Worm (Caenorhabditis elegans): ENCODE results near the gene C30G12.4.

C30G12.4 gene

DNA sequence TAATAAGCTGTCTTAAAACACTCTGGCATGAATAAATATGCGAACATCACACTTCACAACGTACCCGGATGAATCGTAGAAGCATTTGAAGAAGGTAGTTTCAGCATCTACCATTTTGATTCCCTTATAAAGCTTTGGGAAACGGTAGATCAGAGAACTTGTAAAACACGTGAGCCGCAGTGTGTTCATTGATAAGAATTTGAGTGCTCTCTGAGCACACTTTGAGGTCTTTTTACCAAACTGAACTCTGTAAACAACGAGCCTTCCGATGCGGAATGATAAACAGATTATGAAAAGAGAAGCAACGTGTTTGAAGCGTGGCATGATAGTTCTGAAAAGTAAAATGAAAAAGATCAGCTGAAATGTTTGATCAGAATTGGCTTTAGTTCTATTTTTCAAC, 23.7 kb upstream of the C30G12.4 start, which contains the start of gene aqp-1:
TSS of gene aqp-1 (minus strand) at position 102 of the 400 bp plus-strand sequence.
- TF ChIP-seq tab-1 (GFP tag; IDR thresholded peaks at IDR 0.05) (no peak), klf-2 (GFP tag; conservative IDR thresholded peaks at IDR 0.05) (no peak), T22C8.4 (GFP tag; IDR thresholded peaks at IDR 0.05) (no peak), cog-1 (tag; optimal IDR thresholded peaks at IDR 0.05) (no peak), med-1 (GFP tag; optimal IDR thresholded peaks at IDR 0.05; ENCODE audit: insufficient read depth) (no peak), ztf-23 (GFP tag; IDR thresholded peaks at IDR 0.05) (no peak), ztf-29 (GFP tag; IDR thresholded peaks at IDR 0.05) (no peak), ref-1 (GFP tag; conservative IDR thresholded peaks at IDR 0.05) (no peak), flt-1 (GFP tag; IDR thresholded peaks at IDR 0.05) (no peak)

DNA sequence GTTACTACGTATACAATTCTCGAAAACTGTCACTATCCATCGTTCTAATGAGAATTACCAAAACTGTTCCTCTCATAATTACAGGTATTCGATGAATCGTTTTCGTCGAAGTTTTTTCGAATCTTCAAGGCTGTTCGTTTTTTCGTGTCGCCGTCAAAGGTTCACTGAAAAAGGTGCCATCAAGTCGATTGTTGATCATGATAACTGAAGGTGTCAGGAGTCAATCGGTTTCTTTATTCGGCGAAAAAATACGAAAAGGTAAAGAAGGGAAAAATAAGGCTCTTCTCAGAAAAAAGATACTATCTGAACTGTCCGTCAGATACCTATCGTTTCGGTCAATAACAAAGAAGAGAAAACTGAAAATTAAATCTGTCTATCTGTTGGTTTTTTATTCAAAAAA, 23.2 kb upstream of the C30G12.4 start:
- TF ChIP-seq ztf-23 (GFP tag; IDR thresholded peaks at IDR 0.05) (no peak), cog-1 (tag; optimal IDR thresholded peaks at IDR 0.05) (no peak), ztf-29 (GFP tag; IDR thresholded peaks at IDR 0.05) (no peak), tab-1 (GFP tag; IDR thresholded peaks at IDR 0.05) (no peak), med-1 (GFP tag; optimal IDR thresholded peaks at IDR 0.05; ENCODE audit: insufficient read depth) (no peak), ref-1 (GFP tag; conservative IDR thresholded peaks at IDR 0.05) (no peak), flt-1 (GFP tag; IDR thresholded peaks at IDR 0.05) (no peak), T22C8.4 (GFP tag; IDR thresholded peaks at IDR 0.05) (no peak), klf-2 (GFP tag; conservative IDR thresholded peaks at IDR 0.05) (no peak)

DNA sequence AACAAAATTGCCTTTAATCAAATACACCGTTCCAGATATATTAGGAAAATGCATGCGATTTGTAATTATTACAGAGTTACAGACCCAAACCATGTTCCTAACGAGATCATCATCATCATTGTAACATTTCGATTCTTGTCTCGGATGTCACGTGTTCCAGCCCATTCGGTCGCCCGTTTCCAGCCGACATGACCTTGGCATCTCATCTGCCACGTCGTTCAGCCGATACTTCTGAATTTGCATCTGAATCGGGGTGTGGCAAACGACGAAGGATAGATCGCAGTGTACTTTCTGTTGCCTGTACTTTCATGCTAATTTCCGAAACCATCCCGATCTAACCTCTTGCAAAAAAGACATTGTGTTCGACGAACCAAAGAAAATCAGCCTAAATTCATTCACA, 22.2 kb upstream of the C30G12.4 start:
- TF ChIP-seq tab-1 (GFP tag; IDR thresholded peaks at IDR 0.05), result no peak
- TF ChIP-seq ztf-23 (GFP tag; IDR thresholded peaks at IDR 0.05), result no peak
- no peak for TF ChIP-seq ref-1 (GFP tag; conservative IDR thresholded peaks at IDR 0.05)
- TF ChIP-seq flt-1 (GFP tag; IDR thresholded peaks at IDR 0.05), result no peak
- no peak for TF ChIP-seq cog-1 (tag; optimal IDR thresholded peaks at IDR 0.05)
- TF ChIP-seq klf-2 (GFP tag; conservative IDR thresholded peaks at IDR 0.05), result no peak
- TF ChIP-seq T22C8.4 (GFP tag; IDR thresholded peaks at IDR 0.05), result no peak
- no peak for TF ChIP-seq ztf-29 (GFP tag; IDR thresholded peaks at IDR 0.05)
- TF ChIP-seq med-1 (GFP tag; optimal IDR thresholded peaks at IDR 0.05; ENCODE audit: insufficient read depth), result no peak

DNA sequence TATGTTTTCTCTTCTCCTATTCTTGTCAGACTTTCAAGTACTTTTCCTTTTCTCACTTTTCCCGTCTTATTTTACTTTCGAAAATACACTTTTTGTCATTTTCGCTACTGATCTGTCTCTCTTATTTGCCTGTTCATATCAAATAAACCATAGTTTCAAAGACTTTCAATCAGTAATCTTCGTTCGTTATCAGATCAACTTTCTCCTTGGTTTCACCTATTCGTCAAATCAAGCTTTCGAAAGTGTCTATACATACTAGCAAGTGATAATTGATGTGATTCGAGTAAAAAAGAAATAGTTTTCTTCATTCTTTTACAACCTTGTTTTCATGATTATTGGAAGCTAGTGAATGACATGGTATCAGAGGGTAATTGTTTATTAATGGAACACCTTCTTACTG, 19.2 kb upstream of the C30G12.4 start:
- TF ChIP-seq cog-1 (tag; optimal IDR thresholded peaks at IDR 0.05), result no peak
- TF ChIP-seq ref-1 (GFP tag; conservative IDR thresholded peaks at IDR 0.05), result no peak
- no peak for TF ChIP-seq ztf-29 (GFP tag; IDR thresholded peaks at IDR 0.05)
- TF ChIP-seq klf-2 (GFP tag; conservative IDR thresholded peaks at IDR 0.05), result no peak

DNA sequence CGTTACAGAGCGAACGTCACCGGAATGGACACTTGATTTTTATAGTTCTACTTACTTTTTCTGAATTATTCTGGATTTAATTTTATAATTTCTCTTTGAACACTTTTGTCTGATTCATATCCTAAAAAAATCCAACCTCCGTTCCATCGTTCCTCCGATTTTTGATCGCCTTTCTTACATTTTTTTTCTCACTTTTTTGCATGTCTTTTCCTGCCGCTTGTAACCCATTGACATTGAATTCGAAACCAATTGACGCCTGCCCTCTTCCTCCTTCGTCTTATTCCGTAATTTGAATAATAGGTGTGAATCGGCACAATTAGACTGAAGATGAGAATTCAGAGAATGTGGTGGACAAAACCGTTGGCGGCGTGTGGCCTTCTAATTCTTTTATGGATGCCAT, 16.4 kb upstream of the C30G12.4 start, which contains the start of gene skpo-3:
TSS of gene skpo-3 (plus strand) at position 301 of the 400 bp plus-strand sequence.
- TF ChIP-seq klf-2 (GFP tag; conservative IDR thresholded peaks at IDR 0.05) (no peak), med-1 (GFP tag; optimal IDR thresholded peaks at IDR 0.05; ENCODE audit: insufficient read depth) (no peak), cog-1 (tag; optimal IDR thresholded peaks at IDR 0.05) (no peak), ztf-23 (GFP tag; IDR thresholded peaks at IDR 0.05) (no peak), tab-1 (GFP tag; IDR thresholded peaks at IDR 0.05) (no peak), flt-1 (GFP tag; IDR thresholded peaks at IDR 0.05) (no peak), ztf-29 (GFP tag; IDR thresholded peaks at IDR 0.05) (no peak), T22C8.4 (GFP tag; IDR thresholded peaks at IDR 0.05) (no peak), ref-1 (GFP tag; conservative IDR thresholded peaks at IDR 0.05) (no peak)

DNA sequence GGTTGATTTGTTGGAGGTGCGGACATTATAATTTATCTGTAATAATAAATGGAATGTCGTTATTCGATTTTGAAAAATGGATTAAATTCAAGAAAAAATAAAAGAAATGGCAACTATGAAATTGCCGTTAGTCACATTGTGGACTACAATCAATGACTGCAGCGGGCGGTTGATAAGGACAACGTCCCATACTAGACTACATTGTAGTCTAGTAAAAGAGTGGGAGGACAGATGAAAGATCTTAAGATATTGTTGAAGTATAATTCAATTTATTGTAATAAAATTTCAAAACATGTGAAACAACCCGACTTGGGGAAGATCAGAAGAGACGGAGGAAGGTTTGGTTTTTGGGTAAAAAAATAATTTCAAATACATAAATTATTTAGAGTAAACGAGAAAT, 10.0 kb upstream of the C30G12.4 start, which contains the start of the genes prx-13 and ada-2:
TSS of gene prx-13 (minus strand) at position 38 of the 400 bp plus-strand sequence.
TSS of gene ada-2 (plus strand) at position 282 of the 400 bp plus-strand sequence.
- TF ChIP-seq klf-2 (GFP tag; conservative IDR thresholded peaks at IDR 0.05), result no peak

DNA sequence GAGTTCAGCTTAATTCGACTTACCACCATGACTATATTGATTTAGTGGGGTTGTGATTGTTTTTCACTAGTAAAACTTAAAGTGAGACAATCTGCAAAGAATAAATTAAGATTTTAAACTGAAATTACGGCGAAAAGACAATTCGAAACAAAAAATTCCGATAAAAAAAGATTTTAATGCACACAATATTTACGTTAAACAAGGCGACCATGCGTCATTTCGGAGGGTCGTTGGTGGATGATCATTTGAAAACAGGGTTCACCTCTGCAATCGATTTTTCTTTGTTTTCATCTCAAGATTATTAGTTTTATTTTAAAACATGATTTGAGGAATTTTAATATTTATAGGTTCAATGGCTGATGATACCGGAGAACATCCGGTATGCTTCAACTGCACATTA, 8.9 kb upstream of the C30G12.4 start, which contains the start of gene lsm-4:
TSS of gene lsm-4 (minus strand) at position 91 of the 400 bp plus-strand sequence.
- TF ChIP-seq klf-2 (GFP tag; conservative IDR thresholded peaks at IDR 0.05), result no peak
- TF ChIP-seq flt-1 (GFP tag; IDR thresholded peaks at IDR 0.05), result no peak
- TF ChIP-seq ztf-23 (GFP tag; IDR thresholded peaks at IDR 0.05), result no peak
- TF ChIP-seq cog-1 (tag; optimal IDR thresholded peaks at IDR 0.05), result no peak
- TF ChIP-seq ztf-29 (GFP tag; IDR thresholded peaks at IDR 0.05), result no peak
- TF ChIP-seq tab-1 (GFP tag; IDR thresholded peaks at IDR 0.05), result no peak
- no peak for TF ChIP-seq T22C8.4 (GFP tag; IDR thresholded peaks at IDR 0.05)
- TF ChIP-seq med-1 (GFP tag; optimal IDR thresholded peaks at IDR 0.05; ENCODE audit: insufficient read depth), result no peak
- no peak for TF ChIP-seq ref-1 (GFP tag; conservative IDR thresholded peaks at IDR 0.05)

DNA sequence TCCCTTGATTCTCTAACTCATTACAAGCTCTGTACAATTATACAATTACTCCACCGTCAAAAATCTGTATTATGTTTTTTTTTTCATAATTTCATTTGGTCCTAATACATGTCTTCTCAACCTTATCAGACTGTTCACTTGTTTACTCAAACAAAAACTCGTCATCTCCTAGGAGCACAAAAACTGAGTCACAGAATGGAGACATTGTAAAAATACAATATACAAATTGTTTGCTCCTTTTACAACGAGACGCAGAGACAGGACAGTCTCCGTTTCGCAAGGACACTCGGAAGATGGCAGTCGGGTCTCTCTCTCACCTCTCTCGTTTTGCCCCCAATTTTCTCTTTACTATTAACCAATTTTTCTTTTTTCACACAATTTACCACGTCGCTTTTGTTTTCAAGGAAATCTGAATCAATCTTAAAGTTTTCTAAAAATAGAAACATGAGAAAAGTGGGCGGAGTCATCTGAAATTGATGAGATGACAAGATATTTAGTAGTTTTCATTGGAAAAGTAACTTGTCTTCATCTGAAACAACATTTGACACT, 6.3 kb upstream of the C30G12.4 start, which contains the start of gene F32A5.8:
TSS of gene F32A5.8 (plus strand) at position 499 of the 549 bp plus-strand sequence.
- no peak for TF ChIP-seq klf-2 (GFP tag; conservative IDR thresholded peaks at IDR 0.05)
- TF ChIP-seq med-1 (GFP tag; optimal IDR thresholded peaks at IDR 0.05; ENCODE audit: insufficient read depth), result no peak
- TF ChIP-seq ref-1 (GFP tag; conservative IDR thresholded peaks at IDR 0.05), result no peak
- TF ChIP-seq cog-1 (tag; optimal IDR thresholded peaks at IDR 0.05), result no peak
- no peak for TF ChIP-seq ztf-23 (GFP tag; IDR thresholded peaks at IDR 0.05)
- TF ChIP-seq T22C8.4 (GFP tag; IDR thresholded peaks at IDR 0.05), result no peak
- no peak for TF ChIP-seq tab-1 (GFP tag; IDR thresholded peaks at IDR 0.05)
- TF ChIP-seq ztf-29 (GFP tag; IDR thresholded peaks at IDR 0.05), result no peak
- no peak for TF ChIP-seq flt-1 (GFP tag; IDR thresholded peaks at IDR 0.05)

DNA sequence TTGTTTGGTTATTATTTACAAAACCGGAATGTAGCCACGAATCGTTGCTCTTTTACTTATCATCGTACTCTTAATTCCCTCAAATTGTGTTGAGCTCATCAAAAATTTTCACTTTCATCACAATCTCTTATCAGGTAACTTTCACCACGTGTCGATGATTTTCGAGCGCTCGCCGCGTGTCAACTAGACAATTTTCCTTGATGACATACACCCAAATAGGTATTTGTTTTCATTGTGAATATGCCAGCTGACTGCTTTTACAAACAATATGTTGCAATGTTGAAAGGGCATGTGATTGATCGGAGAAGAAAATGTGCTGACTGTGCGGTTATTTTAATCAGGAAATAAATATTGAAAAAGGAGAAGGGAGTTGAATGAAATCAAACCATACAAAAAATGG, 2.7 kb downstream of the C30G12.4 start:
- TF ChIP-seq tab-1 (GFP tag; IDR thresholded peaks at IDR 0.05) (no peak), ref-1 (GFP tag; conservative IDR thresholded peaks at IDR 0.05) (no peak), ztf-29 (GFP tag; IDR thresholded peaks at IDR 0.05) (no peak), klf-2 (GFP tag; conservative IDR thresholded peaks at IDR 0.05) (no peak), med-1 (GFP tag; optimal IDR thresholded peaks at IDR 0.05; ENCODE audit: insufficient read depth) (no peak), ztf-23 (GFP tag; IDR thresholded peaks at IDR 0.05) (no peak), flt-1 (GFP tag; IDR thresholded peaks at IDR 0.05) (no peak), T22C8.4 (GFP tag; IDR thresholded peaks at IDR 0.05) (no peak), cog-1 (tag; optimal IDR thresholded peaks at IDR 0.05) (no peak)

DNA sequence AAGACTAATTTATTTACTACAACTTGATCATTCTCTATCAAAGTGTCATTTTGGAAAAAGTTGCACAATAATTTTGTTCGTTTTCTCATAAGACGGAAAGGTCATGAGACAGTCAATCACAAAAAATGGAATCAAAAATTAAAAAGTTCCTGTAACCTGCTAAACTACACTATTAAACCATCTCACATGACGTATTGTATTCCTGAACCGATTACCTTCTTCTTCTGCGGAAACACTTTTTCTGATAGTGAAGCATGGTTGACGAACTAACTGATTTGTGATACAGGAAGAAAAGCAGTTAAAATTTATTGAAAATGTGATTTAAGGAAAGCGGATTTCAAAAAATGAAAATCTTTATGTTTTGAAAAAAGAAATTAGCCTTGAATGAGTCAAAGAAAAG, 7.8 kb downstream of the C30G12.4 start:
- TF ChIP-seq cog-1 (tag; optimal IDR thresholded peaks at IDR 0.05) (no peak), klf-2 (GFP tag; conservative IDR thresholded peaks at IDR 0.05) (no peak), ztf-23 (GFP tag; IDR thresholded peaks at IDR 0.05) (no peak), ref-1 (GFP tag; conservative IDR thresholded peaks at IDR 0.05) (no peak), med-1 (GFP tag; optimal IDR thresholded peaks at IDR 0.05; ENCODE audit: insufficient read depth) (no peak), T22C8.4 (GFP tag; IDR thresholded peaks at IDR 0.05) (no peak), flt-1 (GFP tag; IDR thresholded peaks at IDR 0.05) (no peak), tab-1 (GFP tag; IDR thresholded peaks at IDR 0.05) (no peak), ztf-29 (GFP tag; IDR thresholded peaks at IDR 0.05) (no peak)

Measured in whole organism, midembryonic.